Worm (Caenorhabditis elegans) whole organism, late embryonic: ENCODE data around the gene fbxa-157.
"Not testable (repeated sequence)": the region's sequence is repeated elsewhere in the genome, so short reads cannot be mapped to it uniquely, and the experiment has no call there.

ENCODE experiments used
- Y22D7AL.16 ChIP-seq: sonication (generic microtip); optimal IDR thresholded peaks from 2 replicates; lab custom pipeline; 2016; ENCODE audit warnings: missing genetic modification characterization, missing compliant biosample characterization
- ceh-14 ChIP-seq: sonication (generic microtip); optimal IDR thresholded peaks from 2 replicates; lab custom pipeline; 2016; ENCODE audit warnings: missing genotype, missing genetic modification characterization, missing compliant biosample characterization
- ceh-18 ChIP-seq: sonication (generic microtip); optimal IDR thresholded peaks from 2 replicates; lab custom pipeline; 2016; ENCODE audit warnings: missing genetic modification characterization, missing compliant biosample characterization
- ceh-19 ChIP-seq: fragments of 200-800 bp; sonication (Bioruptor generic); optimal IDR thresholded peaks from 2 replicates; lab custom pipeline; 2018; ENCODE audit warnings: mild to moderate bottlenecking, missing genetic modification characterization, missing compliant biosample characterization
- ceh-22 ChIP-seq: sonication (generic microtip); optimal IDR thresholded peaks from 2 replicates; lab custom pipeline; 2017; ENCODE audit warnings: missing biosample characterization, missing genetic modification characterization
- ceh-24 ChIP-seq: sonication (generic microtip); optimal IDR thresholded peaks from 2 replicates; lab custom pipeline; 2016; ENCODE audit warnings: mild to moderate bottlenecking, missing genetic modification characterization, missing compliant biosample characterization
- ceh-34 ChIP-seq: sonication (generic microtip); optimal IDR thresholded peaks from 2 replicates; lab custom pipeline; 2016; ENCODE audit warnings: mild to moderate bottlenecking, missing genetic modification characterization, missing compliant biosample characterization
- ceh-45 ChIP-seq: fragments of 200-800 bp; sonication (Bioruptor generic); IDR thresholded peaks from 2 replicates; pipeline ENCODE4 v1.3.6; 2022; ENCODE audit warnings: missing genetic modification reagents, missing genetic modification characterization, missing compliant biosample characterization
- ceh-6 ChIP-seq: fragments of 200-800 bp; sonication (Bioruptor generic); optimal IDR thresholded peaks from 2 replicates; lab custom pipeline; 2018; ENCODE audit warnings: mild to moderate bottlenecking, missing genetic modification characterization, missing compliant biosample characterization
- dmd-4 ChIP-seq: sonication (generic microtip); optimal IDR thresholded peaks from 2 replicates; lab custom pipeline; 2016; ENCODE audit warnings: borderline replicate concordance, missing genetic modification characterization, missing compliant biosample characterization
- elt-2 ChIP-seq: sonication (generic microtip); optimal IDR thresholded peaks from 2 replicates; lab custom pipeline; 2016; ENCODE audit warnings: missing genetic modification reagents, missing genetic modification characterization, missing compliant biosample characterization
- fkh-10 ChIP-seq: fragments of 150-350 bp; optimal IDR thresholded peaks from 2 replicates; lab custom pipeline; 2014; ENCODE audit warnings: missing biosample characterization, missing genetic modification reagents, missing genetic modification characterization
- fkh-6 ChIP-seq: sonication (generic microtip); optimal IDR thresholded peaks from 2 replicates; lab custom pipeline; 2016; ENCODE audit warnings: missing genetic modification characterization, missing compliant biosample characterization
- gmeb-2 ChIP-seq: sonication (generic microtip); optimal IDR thresholded peaks from 2 replicates; lab custom pipeline; 2016; ENCODE audit warnings: missing genetic modification characterization, inconsistent platforms, missing compliant biosample characterization
- hlh-13 ChIP-seq: fragments of 200-800 bp; sonication (Bioruptor generic); optimal IDR thresholded peaks from 2 replicates; lab custom pipeline; 2018; ENCODE audit warnings: mild to moderate bottlenecking, missing genetic modification characterization, missing compliant biosample characterization
- hlh-15 ChIP-seq: sonication (generic microtip); optimal IDR thresholded peaks from 2 replicates; lab custom pipeline; 2016; ENCODE audit warnings: missing genetic modification characterization, missing compliant biosample characterization
- hlh-30 ChIP-seq: sonication (generic microtip); optimal IDR thresholded peaks from 2 replicates; lab custom pipeline; 2017; ENCODE audit warnings: antibody characterized with exemption, missing genetic modification characterization, missing compliant biosample characterization; ENCODE audit not compliant: insufficient read depth
- hlh-6 ChIP-seq: sonication (generic microtip); optimal IDR thresholded peaks from 2 replicates; lab custom pipeline; 2016; ENCODE audit warnings: missing genotype, missing genetic modification characterization, missing compliant biosample characterization
- hlh-8 ChIP-seq: sonication (generic microtip); optimal IDR thresholded peaks from 2 replicates; lab custom pipeline; 2016; ENCODE audit warnings: missing genotype, missing genetic modification characterization, missing compliant biosample characterization
- madf-2 ChIP-seq: sonication (generic microtip); optimal IDR thresholded peaks from 2 replicates; lab custom pipeline; 2017; ENCODE audit warnings: missing genetic modification characterization, missing compliant biosample characterization
- npax-4 ChIP-seq: sonication (generic microtip); optimal IDR thresholded peaks from 2 replicates; lab custom pipeline; 2016; ENCODE audit warnings: missing genetic modification characterization, missing compliant biosample characterization
- pag-3 ChIP-seq: sonication (generic microtip); optimal IDR thresholded peaks from 2 replicates; lab custom pipeline; 2016; ENCODE audit warnings: missing compliant biosample characterization, missing genetic modification characterization, borderline replicate concordance
- pax-1 ChIP-seq: fragments of 150-350 bp; optimal IDR thresholded peaks from 2 replicates; lab custom pipeline; 2014; ENCODE audit warnings: missing biosample characterization, missing genetic modification characterization
- pqm-1 ChIP-seq: sonication (generic microtip); optimal IDR thresholded peaks from 2 replicates; lab custom pipeline; 2016; ENCODE audit warnings: missing genetic modification characterization, missing compliant biosample characterization
- rnt-1 ChIP-seq: sonication (generic microtip); optimal IDR thresholded peaks from 2 replicates; lab custom pipeline; 2016; ENCODE audit warnings: missing genetic modification characterization, missing compliant biosample characterization
- sox-2 ChIP-seq: fragments of 200-800 bp; sonication (Bioruptor generic); IDR thresholded peaks from 2 replicates; pipeline ENCODE4 v1.3.6; 2022; ENCODE audit warnings: missing genetic modification reagents, missing genetic modification characterization, missing compliant biosample characterization
- tbx-2 ChIP-seq: sonication (generic microtip); optimal IDR thresholded peaks from 2 replicates; lab custom pipeline; 2016; ENCODE audit warnings: missing genetic modification characterization, missing compliant biosample characterization
- unc-3 ChIP-seq, 2 experiments: fragments of 200-800 bp in 1 of 2; sonication (Bioruptor generic) in 1 of 2; sonication (generic microtip) in 1 of 2; conservative IDR thresholded peaks in 1 of 2; optimal IDR thresholded peaks in 1 of 2; 2 replicates each; pipeline versions ENCODE4 v1.3.6 to Lab custom; 2016 to 2022; ENCODE audit warnings: missing compliant biosample characterization in 2 of 2, missing genetic modification characterization in 2 of 2, missing genetic modification reagents in 1 of 2
- unc-42 ChIP-seq: sonication (generic microtip); optimal IDR thresholded peaks from 2 replicates; lab custom pipeline; 2016; ENCODE audit warnings: missing genotype, missing genetic modification characterization, missing compliant biosample characterization
- unc-55 ChIP-seq: sonication (generic microtip); optimal IDR thresholded peaks from 2 replicates; lab custom pipeline; 2017; ENCODE audit warnings: missing biosample characterization, missing genetic modification reagents, missing genetic modification characterization
- ztf-16 ChIP-seq: sonication (generic microtip); optimal IDR thresholded peaks from 2 replicates; lab custom pipeline; 2017; ENCODE audit warnings: missing genetic modification characterization, missing compliant biosample characterization

The fbxa-157 gene

ce11 chrV:17888939-17889338 is 10.7 kb upstream of the fbxa-157 start, which contains the start of gene C06H5.6:
TSS of gene C06H5.6 (minus strand) at chrV:17888984.
- TF ChIP-seq hlh-30 (tag; lab: Kevin White, UChicago) (no peak), elt-2 (peak; percentile 56)
- TF ChIP-seq, all 69 proteins: peak for 1

- TF ChIP-seq sox-2 (no peak), unc-3 (GFP tag; conservative IDR thresholded peaks at IDR 0.05; lab: Robert Waterston, UW) (no peak), unc-3 (tag; optimal IDR thresholded peaks at IDR 0.05; lab: Kevin White, UChicago) (no peak), fkh-6 (tag; lab: Kevin White, UChicago) (no peak), ceh-6 (GFP tag; lab: Kevin White, UChicago) (no peak), ceh-22 (tag; lab: Kevin White, UChicago) (no peak), dmd-4 (tag; lab: Kevin White, UChicago) (no peak), fkh-10 (no peak)
Measured at ce11 chrV:17891317-17891716, 8.3 kb upstream of the fbxa-157 start.

ce11 chrV:17893959-17894358 is 5.6 kb upstream of the fbxa-157 start, which contains the start of gene C06H5.11:
TSS of gene C06H5.11 (minus strand) at chrV:17894059.
- TF ChIP-seq madf-2 (tag; lab: Kevin White, UChicago); npax-4; unc-42 (tag; lab: Kevin White, UChicago): not testable (repeated sequence)

ce11 chrV:17894485-17894884 is 5.1 kb upstream of the fbxa-157 start, which contains the start of gene C06H5.12:
TSS of gene C06H5.12 (plus strand) at chrV:17894785.
- not testable (repeated sequence) for TF ChIP-seq pag-3, pax-1, hlh-6 (tag; lab: Kevin White, UChicago)

- TF ChIP-seq pax-1 (tag; lab: Kevin White, UChicago), result no peak
- no peak for TF ChIP-seq ceh-6 (GFP tag; lab: Kevin White, UChicago)
- TF ChIP-seq ceh-14 (tag; lab: Kevin White, UChicago), result no peak
- TF ChIP-seq elt-2, result no peak
- TF ChIP-seq ceh-18 (tag; lab: Kevin White, UChicago), result no peak
- no peak for TF ChIP-seq ceh-24
- TF ChIP-seq gmeb-2, result no peak
- TF ChIP-seq hlh-13 (GFP tag; lab: Kevin White, UChicago), result no peak
Measured at ce11 chrV:17896736-17897353, 2.8 kb upstream of the fbxa-157 start, which contains the start of gene fbxa-156. TSS of gene fbxa-156 (minus strand) at chrV:17896786.

- not testable (repeated sequence) for TF ChIP-seq hlh-15, rnt-1, ceh-18 (tag; lab: Kevin White, UChicago)
Measured at ce11 chrV:17897646-17898045, 2.0 kb upstream of the fbxa-157 start, which contains the start of gene C06H5.13. TSS of gene C06H5.13 (minus strand) at chrV:17897746.

- TF ChIP-seq sox-2; hlh-8 (tag; lab: Kevin White, UChicago); ceh-45 (GFP tag; lab: Robert Waterston, UW): not testable (repeated sequence)
Measured at ce11 chrV:17903829-17904228, 4.2 kb downstream of the fbxa-157 start, which contains the start of gene C06H5.14. TSS of gene C06H5.14 (plus strand) at chrV:17904129.

ce11 chrV:17905765-17906164 is 6.2 kb downstream of the fbxa-157 start:
- TF ChIP-seq ceh-14 (tag; lab: Kevin White, UChicago) (no peak), pqm-1 (tag; lab: Kevin White, UChicago) (no peak), gmeb-2 (no peak), fkh-6 (tag; lab: Kevin White, UChicago) (no peak), ceh-19 (no peak), hlh-30 (tag; lab: Kevin White, UChicago) (no peak), fkh-10 (no peak), ztf-16 (tag; lab: Kevin White, UChicago) (no peak), tbx-2 (no peak), unc-55 (GFP tag; lab: Kevin White, UChicago) (no peak), hlh-15 (tag; lab: Kevin White, UChicago) (no peak), Y22D7AL.16 (tag; lab: Kevin White, UChicago) (no peak), ceh-34 (tag; lab: Kevin White, UChicago) (no peak)
